Worm (Caenorhabditis elegans) whole organism, late embryonic: ENCODE data around the gene znf-474.

Experiments used
- C38D4.7 ChIP-seq: fragments of 200-800 bp; sonication (Bioruptor generic); optimal IDR thresholded peaks from 2 replicates; lab custom pipeline; 2018; ENCODE audit warnings: mild to moderate bottlenecking, missing genetic modification characterization, moderate library complexity, missing compliant biosample characterization
- K09A11.1 ChIP-seq: sonication (generic microtip); optimal IDR thresholded peaks from 2 replicates; lab custom pipeline; 2017; ENCODE audit warnings: antibody characterized with exemption, mild to moderate bottlenecking, missing genetic modification characterization, missing compliant biosample characterization; ENCODE audit not compliant: insufficient read depth
- ahr-1 ChIP-seq: sonication (generic microtip); optimal IDR thresholded peaks from 2 replicates; lab custom pipeline; 2016; ENCODE audit warnings: missing genetic modification characterization, missing compliant biosample characterization
- ceh-14 ChIP-seq: sonication (generic microtip); optimal IDR thresholded peaks from 2 replicates; lab custom pipeline; 2016; ENCODE audit warnings: missing genotype, missing genetic modification characterization, missing compliant biosample characterization
- ceh-18 ChIP-seq: sonication (generic microtip); optimal IDR thresholded peaks from 2 replicates; lab custom pipeline; 2016; ENCODE audit warnings: missing genetic modification characterization, missing compliant biosample characterization
- ceh-19 ChIP-seq: fragments of 200-800 bp; sonication (Bioruptor generic); optimal IDR thresholded peaks from 2 replicates; lab custom pipeline; 2018; ENCODE audit warnings: mild to moderate bottlenecking, missing genetic modification characterization, missing compliant biosample characterization
- ceh-2 ChIP-seq: sonication (generic microtip); optimal IDR thresholded peaks from 2 replicates; lab custom pipeline; 2016; ENCODE audit warnings: missing genotype, missing genetic modification characterization, missing compliant biosample characterization
- ceh-22 ChIP-seq: sonication (generic microtip); optimal IDR thresholded peaks from 2 replicates; lab custom pipeline; 2017; ENCODE audit warnings: missing biosample characterization, missing genetic modification characterization
- ceh-24 ChIP-seq: sonication (generic microtip); optimal IDR thresholded peaks from 2 replicates; lab custom pipeline; 2016; ENCODE audit warnings: mild to moderate bottlenecking, missing genetic modification characterization, missing compliant biosample characterization
- ceh-31 ChIP-seq: sonication (generic microtip); optimal IDR thresholded peaks from 2 replicates; lab custom pipeline; 2016; ENCODE audit warnings: missing genetic modification characterization, missing compliant biosample characterization
- ceh-48 ChIP-seq: sonication (generic microtip); optimal IDR thresholded peaks from 2 replicates; lab custom pipeline; 2016; ENCODE audit warnings: missing genetic modification characterization, inconsistent platforms, missing compliant biosample characterization
- che-1 ChIP-seq: sonication (generic microtip); optimal IDR thresholded peaks from 2 replicates; lab custom pipeline; 2016; ENCODE audit warnings: mild to moderate bottlenecking, missing genetic modification characterization, missing compliant biosample characterization
- dve-1 ChIP-seq: sonication (generic microtip); optimal IDR thresholded peaks from 2 replicates; lab custom pipeline; 2017; ENCODE audit warnings: antibody characterized with exemption, mild to moderate bottlenecking, missing genetic modification characterization, missing compliant biosample characterization
- ets-4 ChIP-seq: sonication (generic microtip); optimal IDR thresholded peaks from 2 replicates; lab custom pipeline; 2016; ENCODE audit warnings: missing genetic modification characterization, missing compliant biosample characterization
- fax-1 ChIP-seq: sonication (generic microtip); optimal IDR thresholded peaks from 2 replicates; lab custom pipeline; 2016; ENCODE audit warnings: missing genotype, missing genetic modification characterization, missing compliant biosample characterization
- fkh-10 ChIP-seq: fragments of 150-350 bp; optimal IDR thresholded peaks from 2 replicates; lab custom pipeline; 2014; ENCODE audit warnings: missing biosample characterization, missing genetic modification reagents, missing genetic modification characterization
- gmeb-2 ChIP-seq: sonication (generic microtip); optimal IDR thresholded peaks from 2 replicates; lab custom pipeline; 2016; ENCODE audit warnings: missing genetic modification characterization, inconsistent platforms, missing compliant biosample characterization
- hlh-13 ChIP-seq: fragments of 200-800 bp; sonication (Bioruptor generic); optimal IDR thresholded peaks from 2 replicates; lab custom pipeline; 2018; ENCODE audit warnings: mild to moderate bottlenecking, missing genetic modification characterization, missing compliant biosample characterization
- hlh-15 ChIP-seq: sonication (generic microtip); optimal IDR thresholded peaks from 2 replicates; lab custom pipeline; 2016; ENCODE audit warnings: missing genetic modification characterization, missing compliant biosample characterization
- hlh-6 ChIP-seq: sonication (generic microtip); optimal IDR thresholded peaks from 2 replicates; lab custom pipeline; 2016; ENCODE audit warnings: missing genotype, missing genetic modification characterization, missing compliant biosample characterization
- hlh-8 ChIP-seq: sonication (generic microtip); optimal IDR thresholded peaks from 2 replicates; lab custom pipeline; 2016; ENCODE audit warnings: missing genotype, missing genetic modification characterization, missing compliant biosample characterization
- lim-6 ChIP-seq: sonication (generic microtip); optimal IDR thresholded peaks from 2 replicates; lab custom pipeline; 2016; ENCODE audit warnings: missing genetic modification characterization, missing compliant biosample characterization
- lin-11 ChIP-seq: fragments of 200-800 bp; sonication (Bioruptor generic); optimal IDR thresholded peaks from 2 replicates; lab custom pipeline; 2018; ENCODE audit warnings: mild to moderate bottlenecking, missing genetic modification characterization, missing compliant biosample characterization
- mec-3 ChIP-seq: sonication (generic microtip); optimal IDR thresholded peaks from 2 replicates; lab custom pipeline; 2016; ENCODE audit warnings: borderline replicate concordance, missing genetic modification characterization, missing compliant biosample characterization
- nfya-1 ChIP-seq: sonication (generic microtip); optimal IDR thresholded peaks from 2 replicates; lab custom pipeline; 2017; ENCODE audit warnings: missing genetic modification characterization, mild to moderate bottlenecking, missing compliant biosample characterization, antibody characterized with exemption, moderate library complexity
- pag-3 ChIP-seq: sonication (generic microtip); optimal IDR thresholded peaks from 2 replicates; lab custom pipeline; 2016; ENCODE audit warnings: missing compliant biosample characterization, missing genetic modification characterization, borderline replicate concordance
- pat-9 ChIP-seq: fragments of 200-800 bp; sonication (Bioruptor generic); optimal IDR thresholded peaks from 2 replicates; lab custom pipeline; 2018; ENCODE audit warnings: mild to moderate bottlenecking, missing genetic modification characterization, moderate library complexity, missing compliant biosample characterization
- pha-2 ChIP-seq: sonication (generic microtip); optimal IDR thresholded peaks from 2 replicates; lab custom pipeline; 2017; ENCODE audit warnings: mild to moderate bottlenecking, missing genetic modification characterization, missing compliant biosample characterization
- pha-4 ChIP-seq: fragments of 150-350 bp; optimal IDR thresholded peaks from 2 replicates; lab custom pipeline; 2018; ENCODE audit warnings: missing biosample characterization, missing genetic modification reagents, missing genetic modification characterization
- pqm-1 ChIP-seq: sonication (generic microtip); optimal IDR thresholded peaks from 2 replicates; lab custom pipeline; 2016; ENCODE audit warnings: missing genetic modification characterization, missing compliant biosample characterization
- ref-2 ChIP-seq: sonication (generic microtip); optimal IDR thresholded peaks from 2 replicates; lab custom pipeline; 2016; ENCODE audit warnings: missing genetic modification characterization, missing compliant biosample characterization
- sdc-2 ChIP-seq: sonication (generic microtip); optimal IDR thresholded peaks from 2 replicates; lab custom pipeline; 2016; ENCODE audit warnings: missing genotype, missing genetic modification characterization, missing compliant biosample characterization
- sox-4 ChIP-seq: sonication (generic microtip); optimal IDR thresholded peaks from 2 replicates; lab custom pipeline; 2017; ENCODE audit warnings: mild to moderate bottlenecking, missing genetic modification characterization, inconsistent platforms, missing compliant biosample characterization
- syd-9 ChIP-seq: sonication (generic microtip); optimal IDR thresholded peaks from 2 replicates; lab custom pipeline; 2016; ENCODE audit warnings: mild to moderate bottlenecking, missing genetic modification characterization, moderate library complexity, missing compliant biosample characterization
- tbx-2 ChIP-seq: sonication (generic microtip); optimal IDR thresholded peaks from 2 replicates; lab custom pipeline; 2016; ENCODE audit warnings: missing genetic modification characterization, missing compliant biosample characterization
- tbx-7 ChIP-seq: sonication (generic microtip); optimal IDR thresholded peaks from 2 replicates; lab custom pipeline; 2016; ENCODE audit warnings: missing genotype, missing genetic modification characterization, missing compliant biosample characterization
- unc-42 ChIP-seq: sonication (generic microtip); optimal IDR thresholded peaks from 2 replicates; lab custom pipeline; 2016; ENCODE audit warnings: missing genotype, missing genetic modification characterization, missing compliant biosample characterization
- unc-55 ChIP-seq: sonication (generic microtip); optimal IDR thresholded peaks from 2 replicates; lab custom pipeline; 2017; ENCODE audit warnings: missing biosample characterization, missing genetic modification reagents, missing genetic modification characterization

Gene znf-474

ce11 chrX:12181606-12182005 lies 31.9 kb downstream of the znf-474 start:
- TF ChIP-seq lim-6 (tag; lab: Kevin White, UChicago) = no peak
- TF ChIP-seq syd-9 (tag; lab: Kevin White, UChicago) = no peak
- peak; percentile 26 for TF ChIP-seq pha-2 (tag; lab: Kevin White, UChicago)
- TF ChIP-seq ceh-18 = no peak
- TF ChIP-seq mec-3 (tag; lab: Kevin White, UChicago) = no peak
- peak; percentile 26 for TF ChIP-seq unc-42 (tag; lab: Kevin White, UChicago)
- TF ChIP-seq, all 69 proteins: peak for 2

- TF ChIP-seq nfya-1 (tag; lab: Kevin White, UChicago) (peak; percentile 35), ceh-31 (tag; lab: Kevin White, UChicago) (peak; percentile 42), unc-55 (GFP tag; lab: Kevin White, UChicago) (peak; percentile 13), syd-9 (tag; lab: Kevin White, UChicago) (no peak), C38D4.7 (GFP tag; lab: Kevin White, UChicago) (no peak), ceh-14 (tag; lab: Kevin White, UChicago) (peak; percentile 54), pat-9 (tag; lab: Kevin White, UChicago) (no peak), ahr-1 (tag; lab: Kevin White, UChicago) (no peak), ref-2 (peak; percentile 8), hlh-15 (no peak), ceh-18 (no peak), K09A11.1 (tag; lab: Kevin White, UChicago) (no peak), lim-6 (tag; lab: Kevin White, UChicago) (no peak), sox-4 (peak; percentile 17), tbx-2 (tag; lab: Kevin White, UChicago) (peak; percentile 16), ceh-48 (tag; lab: Kevin White, UChicago) (no peak), hlh-8 (peak; percentile 21), unc-42 (tag; lab: Kevin White, UChicago) (peak; percentile 64)
Measured at ce11 chrX:12182684-12183477, 33.2 kb downstream of the znf-474 start.

DNA sequence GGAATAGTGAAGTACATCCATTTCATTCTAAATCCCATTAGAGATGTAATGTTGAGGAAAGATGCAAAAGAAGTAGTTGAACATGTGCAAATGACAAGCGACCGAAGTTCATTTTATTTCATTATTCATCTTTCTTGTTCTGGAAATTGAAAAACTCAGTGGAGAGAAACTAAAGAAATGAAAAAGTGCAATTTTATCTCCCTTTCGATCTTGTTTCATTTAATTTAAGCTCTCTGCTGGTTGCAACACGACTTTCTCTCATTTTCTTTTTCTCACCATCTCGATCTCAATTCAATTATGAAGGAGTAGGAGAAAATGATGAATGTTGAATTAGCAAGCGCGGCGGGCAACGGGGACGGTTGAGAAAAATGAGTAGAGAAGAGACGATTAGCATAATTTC lies 34.7 kb downstream of the znf-474 start:
- no peak for TF ChIP-seq mec-3 (tag; lab: Kevin White, UChicago)
- no peak for TF ChIP-seq dve-1
- TF ChIP-seq ceh-31 (tag; lab: Kevin White, UChicago) = peak; percentile 63
- TF ChIP-seq unc-42 (tag; lab: Kevin White, UChicago) = peak; percentile 99
- peak; percentile 28 for TF ChIP-seq unc-55 (GFP tag; lab: Kevin White, UChicago)
- TF ChIP-seq ref-2 = peak; percentile 6
- TF ChIP-seq sdc-2 (tag; lab: Kevin White, UChicago) = no peak
- TF ChIP-seq ceh-14 (tag; lab: Kevin White, UChicago) = peak; percentile 86
- no peak for TF ChIP-seq gmeb-2
- TF ChIP-seq ceh-18 = no peak

ce11 chrX:12185847-12186559 lies 36.3 kb downstream of the znf-474 start:
- no peak for TF ChIP-seq fax-1
- TF ChIP-seq pqm-1 = no peak
- no peak for TF ChIP-seq ceh-18
- no peak for TF ChIP-seq che-1 (tag; lab: Kevin White, UChicago)
- TF ChIP-seq fkh-10 (GFP tag; lab: Kevin White, UChicago) = no peak
- no peak for TF ChIP-seq hlh-15
- no peak for TF ChIP-seq hlh-13 (GFP tag; lab: Kevin White, UChicago)
- no peak for TF ChIP-seq ceh-24 (tag; lab: Kevin White, UChicago)
- TF ChIP-seq ceh-19 (GFP tag; lab: Kevin White, UChicago) = no peak
- TF ChIP-seq hlh-6 = no peak
- TF ChIP-seq ceh-2 (tag; lab: Kevin White, UChicago) = no peak
- TF ChIP-seq ceh-22 (tag; lab: Kevin White, UChicago) = no peak
- no peak for TF ChIP-seq gmeb-2
- TF ChIP-seq tbx-7 = no peak
- TF ChIP-seq lin-11 (tag; lab: Kevin White, UChicago) = no peak
- TF ChIP-seq pag-3 (tag; lab: Kevin White, UChicago) = no peak
- no peak for TF ChIP-seq C38D4.7 (GFP tag; lab: Kevin White, UChicago)
- TF ChIP-seq ets-4 (tag; lab: Kevin White, UChicago) = no peak
- TF ChIP-seq pha-4 (tag; lab: Kevin White, UChicago) = no peak
